Fruit fly (Drosophila melanogaster) whole organism, embryonic: Measurements from ENCODE around the gene CG33110.

Source experiments
- Aef1 ChIP-seq: fragments of 200-800 bp; sonication (Bioruptor generic); IDR thresholded peaks from 3 replicates; pipeline ENCODE4 v1.3.6; 2022; ENCODE audit warnings: missing biosample characterization, missing genetic modification characterization
- Awh ChIP-seq: fragments of 200-800 bp; sonication (Bioruptor generic); IDR thresholded peaks from 2 replicates; pipeline ENCODE4, ENCODE4 v1.3.6; 2022; ENCODE audit warnings: missing biosample characterization, missing genetic modification characterization
- CG10274 ChIP-seq: fragments of 200-800 bp; sonication (Bioruptor generic); optimal IDR thresholded peaks from 3 replicates; lab custom pipeline; 2017; ENCODE audit warnings: missing biosample characterization, mild to moderate bottlenecking, missing genetic modification characterization
- CG10366 ChIP-seq: fragments of 200-800 bp; sonication (Bioruptor generic); IDR thresholded peaks from 2 replicates; pipeline ENCODE4 v1.3.6; 2022; ENCODE audit warnings: missing biosample characterization, missing genetic modification characterization
- CG10565 ChIP-seq: fragments of 200-800 bp; sonication (Bioruptor generic); optimal IDR thresholded peaks from 3 replicates; lab custom pipeline; 2016; ENCODE audit warnings: missing biosample characterization, mild to moderate bottlenecking, missing genetic modification characterization
- CG11085 ChIP-seq: fragments of 200-800 bp; sonication (Bioruptor generic); IDR thresholded peaks from 2 replicates; pipeline ENCODE4 v1.3.6; 2022; ENCODE audit warnings: missing biosample characterization, missing genetic modification characterization
- CG11093 ChIP-seq: fragments of 200-800 bp; sonication (Bioruptor generic); IDR thresholded peaks from 3 replicates; pipeline ENCODE4 v1.3.6; 2022; ENCODE audit warnings: missing biosample characterization, missing genetic modification characterization
- CG11247 ChIP-seq: fragments of 200-800 bp; sonication (Bioruptor generic); IDR thresholded peaks from 2 replicates; pipeline ENCODE4 v1.3.6; 2022; ENCODE audit warnings: missing biosample characterization, missing genetic modification characterization
- CG11456 ChIP-seq: fragments of 200-800 bp; sonication (Bioruptor generic); IDR thresholded peaks from 3 replicates; pipeline ENCODE4 v1.3.6; 2022; ENCODE audit warnings: missing biosample characterization, missing genetic modification characterization
- CG16813 ChIP-seq: fragments of 200-800 bp; sonication (Bioruptor generic); IDR thresholded peaks from 3 replicates; pipeline ENCODE4 v1.3.6; 2022; ENCODE audit warnings: missing biosample characterization, missing genetic modification characterization; ENCODE audit not compliant: partially characterized antibody
- CG18619 ChIP-seq: fragments of 200-800 bp; sonication (Bioruptor generic); optimal IDR thresholded peaks from 3 replicates; lab custom pipeline; 2017; ENCODE audit warnings: missing biosample characterization, mild to moderate bottlenecking, missing genetic modification characterization
- CG30431 ChIP-seq: fragments of 200-800 bp; sonication (Bioruptor generic); optimal IDR thresholded peaks from 2 replicates; lab custom pipeline; 2017; ENCODE audit warnings: missing biosample characterization, missing genetic modification characterization
- CG31224 ChIP-seq: fragments of 200-800 bp; sonication (Bioruptor generic); IDR thresholded peaks from 2 replicates; pipeline ENCODE4 v1.3.6; 2022; ENCODE audit warnings: missing biosample characterization, missing genetic modification characterization
- CG4854 ChIP-seq: fragments of 200-800 bp; sonication (Bioruptor generic); optimal IDR thresholded peaks from 2 replicates; lab custom pipeline; 2016; ENCODE audit warnings: missing biosample characterization, missing genetic modification characterization, inconsistent platforms
- CG6689 ChIP-seq: fragments of 200-800 bp; sonication (Bioruptor generic); IDR thresholded peaks from 2 replicates; pipeline ENCODE4 v1.3.6; 2022; ENCODE audit warnings: missing biosample characterization, missing genetic modification characterization
- CG7556 ChIP-seq: fragments of 200-800 bp; sonication (Bioruptor generic); optimal IDR thresholded peaks from 2 replicates; lab custom pipeline; 2017; ENCODE audit warnings: missing biosample characterization, mild to moderate bottlenecking, missing genetic modification characterization
- CG9817 ChIP-seq: fragments of 200-800 bp; sonication (Bioruptor generic); optimal IDR thresholded peaks from 2 replicates; lab custom pipeline; 2018; ENCODE audit warnings: missing biosample characterization, mild to moderate bottlenecking, missing genetic modification characterization, moderate library complexity
- Chrac-16 ChIP-seq: fragments of 200-800 bp; sonication (Bioruptor generic); optimal IDR thresholded peaks from 3 replicates; lab custom pipeline; 2016; ENCODE audit warnings: missing biosample characterization, missing genetic modification characterization
- Deaf1 ChIP-seq: fragments of 200-800 bp; optimal IDR thresholded peaks from 3 replicates; lab custom pipeline; 2019; ENCODE audit warnings: missing biosample characterization, mild to moderate bottlenecking, missing genetic modification characterization, moderate library complexity
- Dip3 ChIP-seq: fragments of 200-800 bp; sonication (Bioruptor generic); optimal IDR thresholded peaks from 3 replicates; lab custom pipeline; 2016; ENCODE audit warnings: missing biosample characterization, missing genetic modification characterization
- Dref ChIP-seq: fragments of 200-800 bp; sonication (Bioruptor generic); IDR thresholded peaks from 2 replicates; pipeline ENCODE4 v1.3.6; 2022; ENCODE audit warnings: missing biosample characterization, missing genetic modification characterization
- Drgx ChIP-seq: fragments of 200-800 bp; sonication (Bioruptor generic); IDR thresholded peaks from 2 replicates; pipeline ENCODE4 v1.3.6; 2022; ENCODE audit warnings: missing biosample characterization, missing genetic modification characterization
- Gsc ChIP-seq: fragments of 200-800 bp; sonication (Bioruptor generic); IDR thresholded peaks from 2 replicates; pipeline ENCODE4 v1.3.6; 2022; ENCODE audit warnings: missing biosample characterization, missing genetic modification characterization
- HmgZ ChIP-seq: fragments of 200-800 bp; sonication (Bioruptor generic); optimal IDR thresholded peaks from 2 replicates; lab custom pipeline; 2018; ENCODE audit warnings: missing biosample characterization, mild to moderate bottlenecking, missing genetic modification characterization
- Jarid2 ChIP-seq: fragments of 200-800 bp; sonication (Bioruptor generic); optimal IDR thresholded peaks from 3 replicates; lab custom pipeline; 2017; ENCODE audit warnings: mild to moderate bottlenecking, missing biosample characterization, missing genetic modification reagents, missing genetic modification characterization
- MESR4 ChIP-seq: fragments of 200-800 bp; sonication (Bioruptor generic); optimal IDR thresholded peaks from 2 replicates; lab custom pipeline; 2018; ENCODE audit warnings: missing biosample characterization, mild to moderate bottlenecking, missing genetic modification characterization, moderate library complexity
- NfI ChIP-seq: fragments of 200-800 bp; sonication (Bioruptor generic); optimal IDR thresholded peaks from 3 replicates; lab custom pipeline; 2018; ENCODE audit warnings: missing biosample characterization, mild to moderate bottlenecking, missing genetic modification characterization, moderate library complexity
- Oaz ChIP-seq: fragments of 200-800 bp; sonication (Bioruptor generic); IDR thresholded peaks from 2 replicates; pipeline ENCODE4 v1.3.6; 2022; ENCODE audit warnings: missing biosample characterization, missing genetic modification characterization
- Ptx1 ChIP-seq: fragments of 200-800 bp; sonication (Bioruptor generic); IDR thresholded peaks from 2 replicates; pipeline ENCODE4 v1.3.6; 2022; ENCODE audit warnings: missing biosample characterization, missing genetic modification characterization
- Rx ChIP-seq: fragments of 200-800 bp; sonication (Bioruptor generic); IDR thresholded peaks from 2 replicates; pipeline ENCODE4 v1.3.6; 2022; ENCODE audit warnings: missing biosample characterization, missing genetic modification characterization
- Ssrp ChIP-seq: fragments of 200-800 bp; sonication (Bioruptor generic); optimal IDR thresholded peaks from 2 replicates; lab custom pipeline; 2018; ENCODE audit warnings: missing biosample characterization, mild to moderate bottlenecking, missing genetic modification characterization, moderate library complexity
- Trl ChIP-seq, 3 experiments: fragments of >200 bp in 2 of 3; fragments of 200-800 bp in 1 of 3; sonication (Bioruptor generic) in 1 of 3; optimal IDR thresholded peaks; 2 replicates in 1 of 3; 3 replicates in 2 of 3; lab custom pipeline; 2016 to 2017; ENCODE audit warnings: missing biosample characterization in 1 of 3, missing genetic modification characterization in 1 of 3
- Vsx1 ChIP-seq: fragments of 200-800 bp; sonication (Bioruptor generic); optimal IDR thresholded peaks from 2 replicates; lab custom pipeline; 2017; ENCODE audit warnings: missing biosample characterization, mild to moderate bottlenecking, missing genetic modification characterization, missing genetic modification reagents
- br ChIP-seq: fragments of >200 bp; optimal IDR thresholded peaks from 2 replicates; lab custom pipeline; 2017
- cg ChIP-seq: fragments of 200-800 bp; sonication (Bioruptor generic); optimal IDR thresholded peaks from 3 replicates; lab custom pipeline; 2019; ENCODE audit warnings: missing biosample characterization, mild to moderate bottlenecking, missing genetic modification characterization, moderate library complexity
- cwo ChIP-seq: fragments of 200-800 bp; sonication (Bioruptor generic); optimal IDR thresholded peaks from 3 replicates; lab custom pipeline; 2017; ENCODE audit warnings: missing biosample characterization, missing genetic modification characterization, mild to moderate bottlenecking, moderate library complexity, missing genetic modification reagents
- da ChIP-seq: fragments of 200-800 bp; sonication (Bioruptor generic); optimal IDR thresholded peaks from 2 replicates; lab custom pipeline; 2016; ENCODE audit warnings: missing biosample characterization, missing genetic modification characterization
- danr ChIP-seq: fragments of 200-800 bp; sonication (Bioruptor generic); IDR thresholded peaks from 2 replicates; pipeline ENCODE4 v1.3.6; 2022; ENCODE audit warnings: missing biosample characterization, missing genetic modification characterization
- dpn ChIP-seq, 2 experiments: fragments of 200-800 bp; sonication (Bioruptor generic); optimal IDR thresholded peaks; 3 replicates each; lab custom pipeline; 2016; ENCODE audit warnings: missing biosample characterization in 2 of 2, missing genetic modification characterization in 2 of 2
- ems ChIP-seq: fragments of 200-800 bp; sonication (Bioruptor generic); optimal IDR thresholded peaks from 3 replicates; lab custom pipeline; 2016; ENCODE audit warnings: missing biosample characterization, missing genetic modification characterization
- hbn ChIP-seq: fragments of 200-800 bp; sonication (Bioruptor generic); IDR thresholded peaks from 2 replicates; pipeline ENCODE4 v1.3.6; 2022; ENCODE audit warnings: missing biosample characterization, missing genetic modification characterization; ENCODE audit not compliant: partially characterized antibody
- inv ChIP-seq: fragments of 200-800 bp; sonication (Bioruptor generic); IDR thresholded peaks from 2 replicates; pipeline ENCODE4 v1.3.6; 2022; ENCODE audit warnings: missing biosample characterization, missing genetic modification characterization; ENCODE audit not compliant: partially characterized antibody
- jigr1 ChIP-seq: fragments of 200-800 bp; sonication (Bioruptor generic); IDR thresholded peaks from 3 replicates; pipeline ENCODE4 v1.3.6; 2022; ENCODE audit warnings: missing biosample characterization, missing genetic modification characterization
- lola ChIP-seq, 3 experiments: fragments of >200 bp in 2 of 3; fragments of 200-800 bp in 1 of 3; sonication (Bioruptor generic) in 1 of 3; optimal IDR thresholded peaks; 2 replicates each; lab custom pipeline; 2017 to 2019; ENCODE audit warnings: missing biosample characterization in 3 of 3, missing genetic modification characterization in 3 of 3, mild to moderate bottlenecking in 1 of 3, moderate library complexity in 1 of 3
- odd ChIP-seq: fragments of 200-800 bp; sonication (Bioruptor generic); optimal IDR thresholded peaks from 2 replicates; lab custom pipeline; 2017; ENCODE audit warnings: missing biosample characterization, mild to moderate bottlenecking, missing genetic modification characterization
- pum ChIP-seq: fragments of 200-800 bp; sonication (Bioruptor generic); optimal IDR thresholded peaks from 2 replicates; lab custom pipeline; 2016; ENCODE audit warnings: missing biosample characterization, missing genetic modification characterization
- sens ChIP-seq: fragments of 200-800 bp; sonication (Bioruptor generic); peaks from one replicate; lab custom pipeline; 2016; ENCODE audit warnings: missing biosample characterization, missing genetic modification characterization
- so ChIP-seq: fragments of 200-800 bp; sonication (Bioruptor generic); IDR thresholded peaks from 3 replicates; pipeline ENCODE4 v1.3.6; 2022; ENCODE audit warnings: missing biosample characterization, missing genetic modification characterization
- unpg ChIP-seq: fragments of 200-800 bp; sonication (Bioruptor generic); optimal IDR thresholded peaks from 3 replicates; lab custom pipeline; 2018; ENCODE audit warnings: missing biosample characterization, mild to moderate bottlenecking, missing genetic modification characterization, moderate library complexity
- usp ChIP-seq: fragments of >200 bp; optimal IDR thresholded peaks from 2 replicates; lab custom pipeline; 2017; ENCODE audit warnings: missing biosample characterization, missing genetic modification characterization
- vvl ChIP-seq: fragments of 200-800 bp; sonication (Bioruptor generic); IDR thresholded peaks from 2 replicates; pipeline ENCODE4 v1.3.6; 2022; ENCODE audit warnings: missing biosample characterization, missing genetic modification characterization
- wek ChIP-seq: fragments of 200-800 bp; sonication (Bioruptor generic); optimal IDR thresholded peaks from 3 replicates; lab custom pipeline; 2018; ENCODE audit warnings: missing biosample characterization, mild to moderate bottlenecking, missing genetic modification characterization, moderate library complexity

CG33110 gene

dm6 chr3R:22580546-22580945, 10.6 kb downstream of the CG33110 start, which contains the start of gene CSN6 (continued):
- peak; percentile 69 for TF ChIP-seq HmgZ (tag; lab: Kevin White, UChicago)
- peak in 1 of 2 experiments; percentile 22 for TF ChIP-seq dpn (GFP tag; optimal IDR thresholded peaks at IDR 0.05; lab: Kevin White, UChicago)
- TF ChIP-seq Ptx1 = no peak
- no peak for TF ChIP-seq CG11085 (GFP tag; lab: Robert Waterston, UW)
- TF ChIP-seq br (lab: Kevin White, UChicago) = no peak
- TF ChIP-seq odd (GFP tag; lab: Kevin White, UChicago) = no peak
- TF ChIP-seq CG10274 (GFP tag; lab: Kevin White, UChicago) = no peak
- TF ChIP-seq unpg (GFP tag; lab: Kevin White, UChicago) = no peak
- TF ChIP-seq wek (GFP tag; lab: Kevin White, UChicago) = no peak
- TF ChIP-seq CG6689 (GFP tag; lab: Robert Waterston, UW) = no peak
- TF ChIP-seq Rx (GFP tag; lab: Robert Waterston, UW) = no peak
- TF ChIP-seq CG11456 (GFP tag; lab: Robert Waterston, UW) = no peak; the same call in 2 of the 3 replicates
- TF ChIP-seq Drgx (GFP tag; lab: Robert Waterston, UW) = no peak
- TF ChIP-seq Gsc (GFP tag; lab: Robert Waterston, UW) = no peak
- peak; percentile 79 for TF ChIP-seq CG16813 (GFP tag; lab: Robert Waterston, UW)
- no peak for TF ChIP-seq Chrac-16 (GFP tag; lab: Kevin White, UChicago)
- TF ChIP-seq sens (GFP tag; lab: Kevin White, UChicago) = peak; percentile 44
- no peak for TF ChIP-seq CG7556
- TF ChIP-seq NfI (GFP tag; lab: Kevin White, UChicago) = no peak
- TF ChIP-seq Aef1 = no peak
- TF ChIP-seq CG11247 (GFP tag; lab: Robert Waterston, UW) = no peak
- TF ChIP-seq Deaf1 (tag; lab: Kevin White, UChicago) = no peak
- TF ChIP-seq danr (GFP tag; lab: Robert Waterston, UW) = no peak
- no peak for TF ChIP-seq Ssrp (tag; lab: Kevin White, UChicago)
- TF ChIP-seq hbn (GFP tag; lab: Robert Waterston, UW) = peak; percentile 69
- no peak for TF ChIP-seq Jarid2 (GFP tag; lab: Kevin White, UChicago)
- TF ChIP-seq vvl (GFP tag; lab: Robert Waterston, UW) = peak; percentile 31; the same call in 1 of the 2 replicates
- TF ChIP-seq cg = no peak
- TF ChIP-seq lola (GFP tag; optimal IDR thresholded peaks at IDR 0.05; lab: Kevin White, UChicago) = no peak
- no peak for TF ChIP-seq Oaz (GFP tag; lab: Robert Waterston, UW)
- TF ChIP-seq CG11093 (GFP tag; lab: Robert Waterston, UW) = no peak
- no peak for TF ChIP-seq Trl (optimal IDR thresholded peaks at IDR 0.05; lab: Kevin White, UChicago)
- TF ChIP-seq Trl (GFP tag; optimal IDR thresholded peaks at IDR 0.05; lab: Kevin White, UChicago) = no peak
- TF ChIP-seq CG10366 (GFP tag; lab: Robert Waterston, UW) = no peak
- TF ChIP-seq inv (GFP tag; lab: Robert Waterston, UW) = peak; percentile 69; the same call in 1 of the 2 replicates
- TF ChIP-seq MESR4 (GFP tag; lab: Kevin White, UChicago) = peak; percentile 56
- no peak for TF ChIP-seq CG18619 (GFP tag; lab: Kevin White, UChicago)
- no peak for TF ChIP-seq ems
- TF ChIP-seq cwo (GFP tag; lab: Kevin White, UChicago) = no peak
- TF ChIP-seq Awh (GFP tag; lab: Robert Waterston, UW) = no peak
- no peak for TF ChIP-seq CG9817 (tag; lab: Kevin White, UChicago)
- no peak for TF ChIP-seq CG4854 (GFP tag; lab: Kevin White, UChicago)
- TF ChIP-seq CG10565 (GFP tag; lab: Kevin White, UChicago) = no peak
- no peak for TF ChIP-seq usp (GFP tag; lab: Kevin White, UChicago)
- TF ChIP-seq CG30431 = no peak
- no peak for TF ChIP-seq jigr1 (GFP tag; lab: Robert Waterston, UW)
- no peak for TF ChIP-seq Dip3 (GFP tag; lab: Kevin White, UChicago)
- peak; percentile 93 for TF ChIP-seq Dref (GFP tag; lab: Robert Waterston, UW)
- no peak for TF ChIP-seq Vsx1 (GFP tag; lab: Kevin White, UChicago)
- no peak for TF ChIP-seq da (GFP tag; lab: Kevin White, UChicago)
- no peak for TF ChIP-seq so (GFP tag; lab: Robert Waterston, UW)
- no peak for TF ChIP-seq pum (GFP tag; lab: Kevin White, UChicago)
- no peak for TF ChIP-seq CG31224 (GFP tag; lab: Robert Waterston, UW)
